Worm (Caenorhabditis elegans): Measurements from ENCODE around the gene srab-4.

DNA sequence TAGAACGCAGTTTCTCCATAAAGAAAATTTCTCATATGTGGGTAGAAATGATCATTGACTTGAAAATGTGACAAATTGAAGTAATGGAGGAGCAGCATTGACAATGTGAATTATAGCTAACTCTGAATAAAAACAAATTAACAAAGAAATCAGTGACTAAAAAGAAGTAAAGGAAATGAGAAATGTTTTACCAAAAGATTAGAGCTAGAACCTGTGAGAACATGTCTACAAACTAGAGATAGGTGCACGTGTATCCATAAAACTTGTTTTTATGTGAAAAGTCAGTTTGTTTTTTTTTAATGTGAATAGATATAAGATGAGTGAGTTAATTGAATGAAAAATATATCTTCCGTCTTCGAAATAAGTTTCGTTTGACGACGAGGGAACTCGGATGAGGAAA is 24.9 kb upstream of the srab-4 start, which contains the start of gene sre-12:
- TF ChIP-seq sea-2 (GFP tag; IDR thresholded peaks at IDR 0.05): no peak
- no peak for TF ChIP-seq snpc-4 (GFP tag; optimal IDR thresholded peaks at IDR 0.05)
- TF ChIP-seq snpc-4 (tag; optimal IDR thresholded peaks at IDR 0.05): no peak
- no peak for TF ChIP-seq unc-130 (GFP tag; optimal IDR thresholded peaks at IDR 0.05)
- no peak for TF ChIP-seq fkh-3 (tag; optimal IDR thresholded peaks at IDR 0.05)
- no peak for TF ChIP-seq F33H1.4 (GFP tag; IDR thresholded peaks at IDR 0.05)
- no peak for TF ChIP-seq nfyb-1 (GFP tag; IDR thresholded peaks at IDR 0.05)
- TF ChIP-seq T07F8.4 (tag; optimal IDR thresholded peaks at IDR 0.05): no peak
- no peak for TF ChIP-seq dpl-1 (GFP tag; optimal IDR thresholded peaks at IDR 0.05)
- TF ChIP-seq bed-1 (GFP tag; IDR thresholded peaks at IDR 0.05): no peak
- TF ChIP-seq him-1 (tag; optimal IDR thresholded peaks at IDR 0.05): no peak
- no peak for TF ChIP-seq unc-62 (GFP tag; optimal IDR thresholded peaks at IDR 0.05)
- TF ChIP-seq bed-2 (GFP tag; IDR thresholded peaks at IDR 0.05): no peak

Data from whole organism, young adult.